Worm (Caenorhabditis elegans) whole organism, L4 larva: ENCODE results near the gene C06A6.7.

Experiments
- egl-27 ChIP-seq: sonication (generic microtip); optimal IDR thresholded peaks from 3 replicates; lab custom pipeline; 2017; ENCODE audit warnings: missing biosample characterization, missing genetic modification reagents, missing genetic modification characterization
- fkh-10 ChIP-seq: fragments of 150-350 bp; optimal IDR thresholded peaks from 2 replicates; lab custom pipeline; 2014; ENCODE audit warnings: missing biosample characterization, missing genetic modification reagents, missing genetic modification characterization
- fos-1 ChIP-seq: fragments of 150-350 bp; optimal IDR thresholded peaks from 2 replicates; lab custom pipeline; 2014; ENCODE audit warnings: missing biosample characterization, missing genetic modification characterization
- lin-13 ChIP-seq: fragments of 150-350 bp; optimal IDR thresholded peaks from 2 replicates; lab custom pipeline; 2014; ENCODE audit warnings: missing biosample characterization, missing genetic modification reagents, missing genetic modification characterization
- lin-15B ChIP-seq: fragments of 150-350 bp; sonication (generic microtip); optimal IDR thresholded peaks from 3 replicates; lab custom pipeline; 2014; ENCODE audit warnings: missing biosample characterization, missing genetic modification characterization
- nhr-11 ChIP-seq: fragments of 150-350 bp; optimal IDR thresholded peaks from 2 replicates; lab custom pipeline; 2014; ENCODE audit warnings: missing biosample characterization, missing genetic modification characterization
- nhr-28 ChIP-seq: fragments of 150-350 bp; optimal IDR thresholded peaks from 2 replicates; lab custom pipeline; 2014; ENCODE audit warnings: missing biosample characterization, missing genetic modification characterization
- nhr-41 ChIP-seq: fragments of 200-800 bp; sonication (Bioruptor generic); IDR thresholded peaks from 2 replicates; pipeline ENCODE4 v1.3.6; 2022; ENCODE audit warnings: missing genetic modification reagents, missing genetic modification characterization, missing compliant biosample characterization
- nhr-76 ChIP-seq: fragments of 150-350 bp; optimal IDR thresholded peaks from 2 replicates; lab custom pipeline; 2014; ENCODE audit warnings: missing biosample characterization, missing genetic modification characterization
- nhr-77 ChIP-seq: fragments of 150-350 bp; optimal IDR thresholded peaks from 2 replicates; lab custom pipeline; 2014; ENCODE audit warnings: missing biosample characterization, missing genetic modification characterization
- unc-62 ChIP-seq, 3 experiments: fragments of 150-350 bp in 1 of 3; sonication (generic microtip); optimal IDR thresholded peaks in 2 of 3; peaks in 1 of 3; 1 replicate in 1 of 3; 2 replicates in 2 of 3; lab custom pipeline; 2014 to 2017; ENCODE audit warnings: missing biosample characterization in 3 of 3, missing genetic modification characterization in 3 of 3, missing genetic modification reagents in 3 of 3, missing genotype in 1 of 3
- ztf-11 ChIP-seq: fragments of 150-350 bp; optimal IDR thresholded peaks from 2 replicates; lab custom pipeline; 2014; ENCODE audit warnings: missing biosample characterization, missing genetic modification characterization

- no peak for TF ChIP-seq nhr-76 (tag; lab: Kevin White, UChicago)
- TF ChIP-seq lin-13 (GFP tag; lab: Kevin White, UChicago) = no peak
- TF ChIP-seq unc-62 (GFP tag; optimal IDR thresholded peaks at IDR 0.05 in 1 of 2; lab: Kevin White, UChicago) = no peak
- TF ChIP-seq unc-62 (tag; optimal IDR thresholded peaks at IDR 0.05; lab: Kevin White, UChicago) = no peak
- TF ChIP-seq nhr-41 = no peak
- TF ChIP-seq nhr-28 (tag; lab: Kevin White, UChicago) = no peak
- no peak for TF ChIP-seq nhr-77 (tag; lab: Kevin White, UChicago)
- TF ChIP-seq egl-27 (tag; lab: Kevin White, UChicago) = no peak
- no peak for TF ChIP-seq nhr-11
- no peak for TF ChIP-seq fos-1 (tag; lab: Kevin White, UChicago)
- no peak for TF ChIP-seq lin-15B
- TF ChIP-seq fkh-10 (GFP tag; lab: Kevin White, UChicago) = no peak
- TF ChIP-seq ztf-11 (tag; lab: Kevin White, UChicago) = no peak
These were observed 25.6 kb downstream of the C06A6.7 start, which contains the start of gene zgpa-1 for ce11 chrIV:7812709-7813108.
